Fruit fly (Drosophila melanogaster) whole organism, embryonic: Measurements from ENCODE around the gene CG15461.
A peak's percentile ranks its signal among the peaks of the same experiment; 100 is the strongest.

Source experiments
- Atf3 ChIP-seq: fragments of 200-800 bp; sonication (Bioruptor generic); optimal IDR thresholded peaks from 3 replicates; lab custom pipeline; 2016; ENCODE audit warnings: missing biosample characterization, missing genetic modification characterization
- CG10654 ChIP-seq: fragments of 200-800 bp; sonication (Bioruptor generic); optimal IDR thresholded peaks from 2 replicates; lab custom pipeline; 2016; ENCODE audit warnings: missing biosample characterization, missing genetic modification characterization
- CG1233 ChIP-seq: fragments of 200-800 bp; sonication (Bioruptor generic); optimal IDR thresholded peaks from 4 replicates; lab custom pipeline; 2018; ENCODE audit warnings: missing biosample characterization, mild to moderate bottlenecking, missing genetic modification characterization
- CG12659 ChIP-seq: fragments of 200-800 bp; sonication (Bioruptor generic); optimal IDR thresholded peaks from 3 replicates; lab custom pipeline; 2017; ENCODE audit warnings: mild to moderate bottlenecking, missing biosample characterization, missing genetic modification reagents, missing genetic modification characterization
- CG13624 ChIP-seq: fragments of 200-800 bp; sonication (Bioruptor generic); optimal IDR thresholded peaks from 2 replicates; lab custom pipeline; 2016; ENCODE audit warnings: missing biosample characterization, missing genetic modification characterization
- CG15696 ChIP-seq: fragments of 200-800 bp; sonication (Bioruptor generic); optimal IDR thresholded peaks from 2 replicates; lab custom pipeline; 2019; ENCODE audit warnings: missing biosample characterization, mild to moderate bottlenecking, missing genetic modification characterization, moderate library complexity
- CG17361 ChIP-seq: fragments of 200-800 bp; sonication (Bioruptor generic); IDR thresholded peaks from 3 replicates; pipeline ENCODE4 v1.3.6; 2022; ENCODE audit warnings: missing biosample characterization, missing genetic modification characterization
- CG17568 ChIP-seq: fragments of 200-800 bp; sonication (Bioruptor generic); optimal IDR thresholded peaks from 2 replicates; lab custom pipeline; 2018; ENCODE audit warnings: missing biosample characterization, mild to moderate bottlenecking, missing genetic modification characterization, moderate library complexity
- CG1832 ChIP-seq: fragments of 200-800 bp; sonication (Bioruptor generic); optimal IDR thresholded peaks from 2 replicates; lab custom pipeline; 2017; ENCODE audit warnings: missing biosample characterization, mild to moderate bottlenecking, missing genetic modification characterization, inconsistent platforms
- CG2199 ChIP-seq: fragments of 200-800 bp; sonication (Bioruptor generic); IDR thresholded peaks from 3 replicates; pipeline ENCODE4 v1.3.6; 2022; ENCODE audit warnings: missing biosample characterization, missing genetic modification characterization
- CG2678 ChIP-seq: fragments of 200-800 bp; sonication (Bioruptor generic); optimal IDR thresholded peaks from 3 replicates; lab custom pipeline; 2019; ENCODE audit warnings: missing biosample characterization, mild to moderate bottlenecking, missing genetic modification characterization, moderate library complexity
- CG30431 ChIP-seq: fragments of 200-800 bp; sonication (Bioruptor generic); optimal IDR thresholded peaks from 2 replicates; lab custom pipeline; 2017; ENCODE audit warnings: missing biosample characterization, missing genetic modification characterization
- CG8290 ChIP-seq, 3 experiments: fragments of 200-800 bp; sonication (Bioruptor generic); optimal IDR thresholded peaks; 2 replicates each; lab custom pipeline; 2016 to 2019; ENCODE audit warnings: missing biosample characterization in 3 of 3, missing genetic modification characterization in 3 of 3, mild to moderate bottlenecking in 2 of 3, moderate library complexity in 1 of 3
- CG9727 ChIP-seq: fragments of 200-800 bp; sonication (Bioruptor generic); optimal IDR thresholded peaks from 3 replicates; lab custom pipeline; 2017; ENCODE audit warnings: missing biosample characterization, mild to moderate bottlenecking, missing genetic modification characterization
- CTCF ChIP-seq: fragments of 200-800 bp; sonication (Bioruptor generic); optimal IDR thresholded peaks from 2 replicates; lab custom pipeline; 2017; ENCODE audit warnings: missing biosample characterization, mild to moderate bottlenecking, missing genetic modification characterization, moderate library complexity
- Dad ChIP-seq: fragments of 200-800 bp; sonication (Bioruptor generic); optimal IDR thresholded peaks from 3 replicates; lab custom pipeline; 2016; ENCODE audit warnings: missing biosample characterization, missing genetic modification characterization
- Dp ChIP-seq: fragments of 200-800 bp; sonication (Bioruptor generic); optimal IDR thresholded peaks from 2 replicates; lab custom pipeline; 2018; ENCODE audit warnings: missing biosample characterization, mild to moderate bottlenecking, missing genetic modification characterization, moderate library complexity
- HLH3B ChIP-seq: fragments of 200-800 bp; sonication (Bioruptor generic); IDR thresholded peaks from 2 replicates; pipeline ENCODE4 v1.3.6; 2022; ENCODE audit warnings: missing biosample characterization, missing genetic modification characterization
- HLH4C ChIP-seq: fragments of 200-800 bp; sonication (Bioruptor generic); IDR thresholded peaks from 3 replicates; pipeline ENCODE4 v1.3.6; 2022; ENCODE audit warnings: missing biosample characterization, missing genetic modification characterization; ENCODE audit not compliant: partially characterized antibody
- HLHmδ ChIP-seq: fragments of 200-800 bp; sonication (Bioruptor generic); optimal IDR thresholded peaks from 2 replicates; lab custom pipeline; 2018; ENCODE audit warnings: missing biosample characterization, mild to moderate bottlenecking, missing genetic modification characterization, moderate library complexity
- Hmr ChIP-seq: fragments of 200-800 bp; sonication (Bioruptor generic); optimal IDR thresholded peaks from 3 replicates; lab custom pipeline; 2017; ENCODE audit warnings: mild to moderate bottlenecking, missing biosample characterization, missing genetic modification reagents, missing genetic modification characterization
- Med ChIP-seq: fragments of 200-800 bp; sonication (Bioruptor generic); peaks from one replicate; lab custom pipeline; 2016; ENCODE audit warnings: missing biosample characterization, missing genetic modification characterization, mild to moderate bottlenecking, inconsistent platforms, moderate library complexity
- Mes4 ChIP-seq: fragments of 200-800 bp; sonication (Bioruptor generic); optimal IDR thresholded peaks from 2 replicates; lab custom pipeline; 2016; ENCODE audit warnings: missing biosample characterization, missing genetic modification characterization
- Rx ChIP-seq: fragments of 200-800 bp; sonication (Bioruptor generic); IDR thresholded peaks from 2 replicates; pipeline ENCODE4 v1.3.6; 2022; ENCODE audit warnings: missing biosample characterization, missing genetic modification characterization
- ase ChIP-seq: fragments of 200-800 bp; sonication (Bioruptor generic); IDR thresholded peaks from 3 replicates; pipeline ENCODE4 v1.3.6; 2022; ENCODE audit warnings: missing biosample characterization, missing genetic modification characterization
- ato ChIP-seq: fragments of 200-800 bp; sonication (Bioruptor generic); IDR thresholded peaks from 2 replicates; pipeline ENCODE4 v1.3.6; 2022; ENCODE audit warnings: missing biosample characterization, missing genetic modification characterization; ENCODE audit not compliant: partially characterized antibody
- chif ChIP-seq, 2 experiments: fragments of 200-800 bp; sonication (Bioruptor generic); optimal IDR thresholded peaks; 3 replicates each; lab custom pipeline; 2016; ENCODE audit warnings: missing biosample characterization in 2 of 2, missing genetic modification characterization in 2 of 2
- dmrt99B ChIP-seq: fragments of 200-800 bp; sonication (Bioruptor generic); optimal IDR thresholded peaks from 2 replicates; lab custom pipeline; 2018; ENCODE audit warnings: missing biosample characterization, mild to moderate bottlenecking, missing genetic modification characterization, moderate library complexity
- ftz-f1 ChIP-seq: fragments of 200-800 bp; sonication (Bioruptor generic); optimal IDR thresholded peaks from 2 replicates; lab custom pipeline; 2016; ENCODE audit warnings: missing biosample characterization, missing genetic modification characterization
- gt ChIP-seq: fragments of 200-800 bp; sonication (Bioruptor generic); IDR thresholded peaks from 2 replicates; pipeline ENCODE4 v1.3.6; 2022; ENCODE audit warnings: missing biosample characterization, missing genetic modification characterization
- knrl ChIP-seq: fragments of 200-800 bp; sonication (Bioruptor generic); IDR thresholded peaks from 3 replicates; pipeline ENCODE4 v1.3.6; 2022; ENCODE audit warnings: missing biosample characterization, missing genetic modification characterization; ENCODE audit not compliant: partially characterized antibody
- lmd ChIP-seq: fragments of 200-800 bp; sonication (Bioruptor generic); IDR thresholded peaks from 2 replicates; pipeline ENCODE4 v1.3.6; 2022; ENCODE audit warnings: missing biosample characterization, missing genetic modification characterization
- otp ChIP-seq: fragments of 200-800 bp; sonication (Bioruptor generic); IDR thresholded peaks from 3 replicates; pipeline ENCODE4, ENCODE4 v1.3.6; 2022; ENCODE audit warnings: missing biosample characterization, missing genetic modification characterization
- p53 ChIP-seq: fragments of 200-800 bp; sonication (Bioruptor generic); optimal IDR thresholded peaks from 2 replicates; lab custom pipeline; 2016; ENCODE audit warnings: missing biosample characterization, missing genetic modification characterization
- peb ChIP-seq: fragments of 200-800 bp; sonication (Bioruptor generic); IDR thresholded peaks from 2 replicates; pipeline ENCODE4 v1.3.6; 2022; ENCODE audit warnings: missing biosample characterization, missing genetic modification characterization
- pho ChIP-seq: fragments of 200-800 bp; sonication (Bioruptor generic); optimal IDR thresholded peaks from 2 replicates; lab custom pipeline; 2016; ENCODE audit warnings: missing biosample characterization, missing genetic modification characterization
- pita ChIP-seq: fragments of 200-800 bp; sonication (Bioruptor generic); optimal IDR thresholded peaks from 2 replicates; lab custom pipeline; 2017; ENCODE audit warnings: missing biosample characterization, mild to moderate bottlenecking, missing genetic modification characterization
- sd ChIP-seq: fragments of 200-800 bp; sonication (Bioruptor generic); optimal IDR thresholded peaks from 3 replicates; lab custom pipeline; 2018; ENCODE audit warnings: missing biosample characterization, mild to moderate bottlenecking, missing genetic modification characterization, moderate library complexity
- sisA ChIP-seq: fragments of 200-800 bp; sonication (Bioruptor generic); IDR thresholded peaks from 2 replicates; pipeline ENCODE4 v1.3.6; 2022; ENCODE audit warnings: missing biosample characterization, missing genetic modification characterization
- tna ChIP-seq: fragments of 200-800 bp; sonication (Bioruptor generic); IDR thresholded peaks from 2 replicates; pipeline ENCODE4 v1.3.6; 2022; ENCODE audit warnings: missing biosample characterization, missing genetic modification characterization; ENCODE audit not compliant: partially characterized antibody

CG15461 gene

dm6 chrX:20524754-20525236 lies 38.8 kb downstream of the CG15461 start, which contains the start of gene Tak1 (continued):
- no peak for TF ChIP-seq peb (GFP tag; lab: Robert Waterston, UW)
- peak; percentile 17 for TF ChIP-seq p53 (GFP tag; lab: Kevin White, UChicago)
- TF ChIP-seq Mes4 (GFP tag; lab: Kevin White, UChicago) = peak; percentile 37
- TF ChIP-seq CG2678 (tag; lab: Kevin White, UChicago) = peak; percentile 34
- TF ChIP-seq CG1832 (GFP tag; lab: Kevin White, UChicago) = no peak
- TF ChIP-seq CG17568 = no peak
- TF ChIP-seq CG17361 (GFP tag; lab: Robert Waterston, UW) = peak; percentile 41; the same call in 2 of the 3 replicates
- TF ChIP-seq pita (GFP tag; lab: Kevin White, UChicago) = peak; percentile 37
- TF ChIP-seq sisA (GFP tag; lab: Robert Waterston, UW) = peak; percentile 56
- TF ChIP-seq HLHmδ (GFP tag; lab: Kevin White, UChicago) = peak; percentile 24
- TF ChIP-seq tna (GFP tag; lab: Robert Waterston, UW) = peak; percentile 92
- TF ChIP-seq Med (GFP tag; lab: Kevin White, UChicago) = peak; percentile 94
- TF ChIP-seq Dp (GFP tag; lab: Kevin White, UChicago) = peak; percentile 38
- TF ChIP-seq CG8290 (GFP tag; optimal IDR thresholded peaks at IDR 0.05; lab: Kevin White, UChicago) = peak; percentile 62
- TF ChIP-seq CG8290 (tag; optimal IDR thresholded peaks at IDR 0.05; lab: Kevin White, UChicago) = peak in 1 of 2 experiments; percentile 85
- TF ChIP-seq Dad (GFP tag; lab: Kevin White, UChicago) = peak; percentile 39
- peak; percentile 99 for TF ChIP-seq CTCF (GFP tag; lab: Kevin White, UChicago)
- TF ChIP-seq Atf3 = peak; percentile 23
- TF ChIP-seq dmrt99B (tag; lab: Kevin White, UChicago) = peak; percentile 42
- TF ChIP-seq CG10654 (GFP tag; lab: Kevin White, UChicago) = peak; percentile 26
- TF ChIP-seq knrl (GFP tag; lab: Robert Waterston, UW) = peak; percentile 65
- TF ChIP-seq CG13624 (GFP tag; lab: Kevin White, UChicago) = peak; percentile 59
- TF ChIP-seq Rx (GFP tag; lab: Robert Waterston, UW) = peak; percentile 42; the same call in 1 of the 2 replicates
- peak; percentile 68 for TF ChIP-seq sd (tag; lab: Kevin White, UChicago)
- peak; percentile 94 for TF ChIP-seq CG2199 (GFP tag; lab: Robert Waterston, UW)
- 0 out of 3 replicates have a peak, but pooled peaks have one; percentile 11 for TF ChIP-seq otp (GFP tag; lab: Robert Waterston, UW)
- TF ChIP-seq HLH4C = peak; percentile 90
- TF ChIP-seq lmd (GFP tag; lab: Robert Waterston, UW) = peak; percentile 62
- TF ChIP-seq CG12659 (GFP tag; lab: Kevin White, UChicago) = peak; percentile 74
- peak; percentile 64; the same call in 1 of the 2 replicates for TF ChIP-seq ato
- TF ChIP-seq CG9727 = peak; percentile 46
- peak; percentile 21 for TF ChIP-seq ftz-f1 (GFP tag; lab: Kevin White, UChicago)
- TF ChIP-seq CG15696 (tag; lab: Kevin White, UChicago) = peak; percentile 56
- peak; percentile 6 for TF ChIP-seq pho (GFP tag; lab: Kevin White, UChicago)
- peak; percentile 63; the same call in 1 of the 3 replicates for TF ChIP-seq ase (GFP tag; lab: Robert Waterston, UW)
- peak; percentile 48 for TF ChIP-seq CG1233
- peak; percentile 38 for TF ChIP-seq Hmr
- TF ChIP-seq gt (GFP tag; lab: Robert Waterston, UW) = no peak
- 0 out of 2 replicates have a peak, but pooled peaks have one; percentile 45 for TF ChIP-seq HLH3B (GFP tag; lab: Robert Waterston, UW)
- TF ChIP-seq chif (GFP tag; optimal IDR thresholded peaks at IDR 0.05; lab: Kevin White, UChicago) = peak; percentile 19 to 66
- peak; percentile 49 for TF ChIP-seq CG30431 (GFP tag; lab: Kevin White, UChicago)
